Fruit fly (Drosophila melanogaster): ENCODE data around the gene CG18304.

The CG18304 gene

dm6 chr2L:6956725-6957124 is 14.1 kb upstream of the CG18304 start, which contains the start of the genes CG13775 and CG3430 (continued):
- TF ChIP-seq CG1602 (GFP tag; optimal IDR thresholded peaks at IDR 0.05) (no peak), rib (GFP tag; IDR thresholded peaks at IDR 0.05) (0 out of 2 replicates have a peak, but pooled peaks have one; percentile 12), z (GFP tag; IDR thresholded peaks at IDR 0.05) (no peak), Xrp1 (GFP tag; IDR thresholded peaks at IDR 0.05) (no peak), CG10565 (GFP tag; optimal IDR thresholded peaks at IDR 0.05) (no peak), ATbp (GFP tag; optimal IDR thresholded peaks at IDR 0.05) (no peak), CG6765 (GFP tag; optimal IDR thresholded peaks at IDR 0.05) (peak; percentile 33), dati (GFP tag; IDR thresholded peaks at IDR 0.05) (no peak), CG13424 (tag; optimal IDR thresholded peaks at IDR 0.05) (peak; percentile 10), en (GFP tag; optimal IDR thresholded peaks at IDR 0.05) (no peak), Dll (GFP tag; IDR thresholded peaks at IDR 0.05; ENCODE audit: partially characterized antibody) (peak; percentile 69), CG9437 (GFP tag; optimal IDR thresholded peaks at IDR 0.05) (peak; percentile 2), oc (tag; optimal IDR thresholded peaks at IDR 0.05) (no peak), HLH54F (GFP tag; optimal IDR thresholded peaks at IDR 0.05) (no peak), cwo (GFP tag; optimal IDR thresholded peaks at IDR 0.05) (no peak), CG7745 (tag; optimal IDR thresholded peaks at IDR 0.05) (no peak), stwl (tag; optimal IDR thresholded peaks at IDR 0.05) (peak; percentile 39), CG2116 (GFP tag; optimal IDR thresholded peaks at IDR 0.05) (peak; percentile 54), CG11093 (GFP tag; IDR thresholded peaks at IDR 0.05) (no peak), CG11504 (tag; optimal IDR thresholded peaks at IDR 0.05) (no peak), CG9797 (GFP tag; optimal IDR thresholded peaks at IDR 0.05) (peak; percentile 13), caup (GFP tag; optimal IDR thresholded peaks at IDR 0.05; ENCODE audit: severe bottlenecking) (peak; percentile 20), pita (GFP tag; optimal IDR thresholded peaks at IDR 0.05) (no peak), CG32772 (GFP tag; IDR thresholded peaks at IDR 0.05) (0 out of 2 replicates have a peak, but pooled peaks have one; percentile 6), grn (GFP tag; optimal IDR thresholded peaks at IDR 0.05) (no peak), Sry-β (GFP tag; optimal IDR thresholded peaks at IDR 0.05) (peak; percentile 22), hb (GFP tag; IDR thresholded peaks at IDR 0.05; ENCODE audit: partially characterized antibody) (0 out of 3 replicates have a peak, but pooled peaks have one; percentile 44), cg (GFP tag; optimal IDR thresholded peaks at IDR 0.05) (no peak), Usf (GFP tag; optimal IDR thresholded peaks at IDR 0.05) (no peak), Lim3 (GFP tag; IDR thresholded peaks at IDR 0.05) (no peak), Spps (tag; optimal IDR thresholded peaks at IDR 0.05) (no peak), gfzf (GFP tag; optimal IDR thresholded peaks at IDR 0.05) (peak; percentile 14), gcm (GFP tag; optimal IDR thresholded peaks at IDR 0.05) (no peak), CG42726 (GFP tag; IDR thresholded peaks at IDR 0.05; ENCODE audit: partially characterized antibody) (peak; percentile 66; the same call in 1 of the 2 replicates), Scr (GFP tag; IDR thresholded peaks at IDR 0.05; ENCODE audit: partially characterized antibody) (peak; percentile 67), CG10274 (GFP tag; optimal IDR thresholded peaks at IDR 0.05) (no peak), Fer1 (GFP tag; optimal IDR thresholded peaks at IDR 0.05) (peak; percentile 34), shn (GFP tag; optimal IDR thresholded peaks at IDR 0.05) (peak; percentile 33), H2.0 (GFP tag; IDR thresholded peaks at IDR 0.05) (no peak), Awh (GFP tag; IDR thresholded peaks at IDR 0.05) (no peak), CG12769 (tag; optimal IDR thresholded peaks at IDR 0.05) (no peak), CG14710 (tag; optimal IDR thresholded peaks at IDR 0.05) (peak; percentile 43), h (optimal IDR thresholded peaks at IDR 0.05) (no peak), CG11398 (GFP tag; optimal IDR thresholded peaks at IDR 0.05) (no peak), CG13287 (GFP tag; IDR thresholded peaks at IDR 0.05; ENCODE audit: partially characterized antibody) (peak; percentile 81), bcd (GFP tag; optimal IDR thresholded peaks at IDR 0.05) (no peak), CG15479 (GFP tag; optimal IDR thresholded peaks at IDR 0.05) (peak; percentile 33), ranshi (GFP tag; IDR thresholded peaks at IDR 0.05) (no peak), PHDP (tag; optimal IDR thresholded peaks at IDR 0.05) (no peak), CG34376 (GFP tag; optimal IDR thresholded peaks at IDR 0.05) (peak; percentile 40)
